Worm (Caenorhabditis elegans): ENCODE results near the gene str-238.

str-238 gene

DNA sequence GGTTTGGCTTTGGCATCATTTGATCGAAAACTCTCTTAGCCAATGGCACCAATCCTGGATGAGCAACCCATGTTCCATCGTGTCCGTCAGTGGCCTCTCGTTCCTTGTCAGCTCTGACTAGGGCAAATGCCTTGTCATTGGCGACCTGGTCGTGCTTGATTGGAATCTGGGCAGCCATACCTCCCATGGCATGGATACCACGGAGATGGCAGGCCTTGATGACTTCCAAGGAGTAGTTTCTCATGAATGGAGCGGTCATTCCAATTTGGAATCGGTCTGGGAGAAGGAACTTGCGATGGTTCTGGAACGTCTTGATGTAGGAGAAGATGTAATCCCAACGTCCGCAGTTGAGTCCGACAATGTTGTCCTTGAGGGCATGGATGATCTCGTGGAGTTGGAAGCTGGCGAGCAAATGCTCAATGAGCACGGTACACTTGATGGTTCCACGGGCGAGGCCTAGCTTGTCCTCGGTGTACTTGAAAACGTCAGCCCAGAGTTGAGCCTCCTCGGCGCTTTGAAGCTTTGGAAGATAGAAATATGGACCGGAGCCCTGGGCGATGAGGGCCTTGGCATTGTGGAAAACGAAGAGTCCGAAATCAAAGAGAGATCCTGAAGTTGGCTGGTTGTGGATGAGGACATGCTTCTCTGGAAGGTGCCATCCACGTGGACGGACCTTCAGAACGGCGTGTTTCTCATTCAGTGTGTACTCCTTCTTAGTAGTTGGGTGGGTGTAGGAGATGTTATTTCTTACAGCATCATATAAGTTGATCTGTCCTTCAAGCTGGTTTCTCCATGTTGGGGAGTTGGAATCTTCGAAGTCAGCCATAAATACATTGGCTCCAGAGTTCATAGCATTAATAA, 39.7 kb upstream of the str-238 start:
- TF ChIP-seq lin-39 (tag; optimal IDR thresholded peaks at IDR 0.05) = no peak
- no peak for TF ChIP-seq T20F7.1 (GFP tag; optimal IDR thresholded peaks at IDR 0.05)
- TF ChIP-seq tag-97 (GFP tag; IDR thresholded peaks at IDR 0.05) = no peak
- TF ChIP-seq tra-1 (GFP tag; IDR thresholded peaks at IDR 0.05) = no peak
- TF ChIP-seq F44E2.7 (GFP tag; IDR thresholded peaks at IDR 0.05) = 0 out of 2 replicates have a peak, but pooled peaks have one; percentile 2
- TF ChIP-seq daf-8 (GFP tag; IDR thresholded peaks at IDR 0.05) = no peak
- no peak for TF ChIP-seq ceh-82 (tag; optimal IDR thresholded peaks at IDR 0.05)
- no peak for TF ChIP-seq lir-3 (tag; optimal IDR thresholded peaks at IDR 0.05)
- TF ChIP-seq ZK337.2 (GFP tag; IDR thresholded peaks at IDR 0.05) = no peak
- peak; percentile 3 for TF ChIP-seq hlh-30 (tag; optimal IDR thresholded peaks at IDR 0.05; ENCODE audit: insufficient read depth)
- peak; percentile 65; the same call in 1 of the 2 replicates for TF ChIP-seq dmd-8 (GFP tag; IDR thresholded peaks at IDR 0.05)
- TF ChIP-seq nhr-28 (tag; optimal IDR thresholded peaks at IDR 0.05) = no peak
- no peak for TF ChIP-seq lin-1 (GFP tag; IDR thresholded peaks at IDR 0.05)
- TF ChIP-seq hif-1 (tag; optimal IDR thresholded peaks at IDR 0.05) = peak in 1 of 2 experiments; percentile 5
- no peak for TF ChIP-seq pqm-1 (tag; optimal IDR thresholded peaks at IDR 0.05)
- no peak for TF ChIP-seq zfp-2 (tag; optimal IDR thresholded peaks at IDR 0.05)
- TF ChIP-seq nhr-11 (tag; optimal IDR thresholded peaks at IDR 0.05) = no peak
- no peak for TF ChIP-seq mxl-3 (GFP tag; optimal IDR thresholded peaks at IDR 0.05)
- TF ChIP-seq nhr-6 (tag; optimal IDR thresholded peaks at IDR 0.05) = peak; percentile 49
- TF ChIP-seq nhr-10 (tag; optimal IDR thresholded peaks at IDR 0.05) = no peak
- TF ChIP-seq zfp-3 (GFP tag; conservative IDR thresholded peaks at IDR 0.05) = no peak; the same call in 1 of the 2 replicates
- TF ChIP-seq dmd-9 (GFP tag; IDR thresholded peaks at IDR 0.05) = no peak
- no peak for TF ChIP-seq nhr-237 (tag; optimal IDR thresholded peaks at IDR 0.05)
- TF ChIP-seq F26F4.8 (GFP tag; conservative IDR thresholded peaks at IDR 0.05) = no peak
- no peak for TF ChIP-seq unc-39 (tag; optimal IDR thresholded peaks at IDR 0.05)
- no peak for TF ChIP-seq lin-38 (GFP tag; IDR thresholded peaks at IDR 0.05)
- TF ChIP-seq cey-2 (tag; optimal IDR thresholded peaks at IDR 0.05; ENCODE audit: borderline replicate concordance, insufficient read depth) = no peak
- TF ChIP-seq nhr-76 (tag; optimal IDR thresholded peaks at IDR 0.05) = no peak
- no peak; the same call in 1 of the 2 replicates for TF ChIP-seq mxl-2 (GFP tag; conservative IDR thresholded peaks at IDR 0.05)
- no peak for TF ChIP-seq ceh-20 (GFP tag; IDR thresholded peaks at IDR 0.05)
- no peak for TF ChIP-seq lin-15B (tag; optimal IDR thresholded peaks at IDR 0.05)
- no peak for TF ChIP-seq hmg-1.1 (GFP tag; IDR thresholded peaks at IDR 0.05)
- TF ChIP-seq dve-1 (tag; optimal IDR thresholded peaks at IDR 0.05; ENCODE audit: insufficient read depth) = peak; percentile 12
- no peak for TF ChIP-seq dpl-1 (GFP tag; optimal IDR thresholded peaks at IDR 0.05)
- TF ChIP-seq Y5F2A.4 (GFP tag; optimal IDR thresholded peaks at IDR 0.05) = no peak
- no peak for TF ChIP-seq zag-1 (tag; optimal IDR thresholded peaks at IDR 0.05)
- TF ChIP-seq gei-8 (GFP tag; optimal IDR thresholded peaks at IDR 0.05) = no peak
- TF ChIP-seq nhr-25 (tag; optimal IDR thresholded peaks at IDR 0.05; ENCODE audit: borderline replicate concordance, insufficient read depth) = no peak
- no peak for TF ChIP-seq snpc-4 (tag; optimal IDR thresholded peaks at IDR 0.05)
- TF ChIP-seq mdl-1 (tag; optimal IDR thresholded peaks at IDR 0.05) = peak in 1 of 2 experiments; percentile 4
- no peak for TF ChIP-seq aly-2 (tag; optimal IDR thresholded peaks at IDR 0.05)
- TF ChIP-seq madf-5 (GFP tag; IDR thresholded peaks at IDR 0.05) = no peak
- no peak for TF ChIP-seq rbr-2 (tag; optimal IDR thresholded peaks at IDR 0.05)
- no peak for TF ChIP-seq saeg-2 (GFP tag; IDR thresholded peaks at IDR 0.05)
- no peak for TF ChIP-seq F37D6.2 (tag; optimal IDR thresholded peaks at IDR 0.05)
- TF ChIP-seq nhr-77 (tag; optimal IDR thresholded peaks at IDR 0.05) = no peak
- TF ChIP-seq egl-43 (GFP tag; IDR thresholded peaks at IDR 0.05) = no peak
- TF ChIP-seq aha-1 (tag) = peak; percentile 81
- TF ChIP-seq mes-2 (tag; optimal IDR thresholded peaks at IDR 0.05; ENCODE audit: poor library complexity, severe bottlenecking) = peak; percentile 62
- no peak for TF ChIP-seq lim-7 (GFP tag; IDR thresholded peaks at IDR 0.05)
